Worm (Caenorhabditis elegans) whole organism, young adult: ENCODE measurements around the gene frpr-3.

Experiments
- B0336.3 ChIP-seq: fragments of 200-800 bp; sonication (Bioruptor generic); IDR thresholded peaks from 2 replicates; pipeline ENCODE4 v1.3.6; 2022; ENCODE audit warnings: missing genetic modification characterization, missing compliant biosample characterization
- C06A6.2 ChIP-seq: fragments of 200-800 bp; sonication (Bioruptor generic); conservative IDR thresholded peaks from 2 replicates; pipeline ENCODE4 v1.3.6; 2022; ENCODE audit warnings: missing genetic modification characterization, missing compliant biosample characterization
- F22D6.2 ChIP-seq: sonication (generic microtip); optimal IDR thresholded peaks from 2 replicates; lab custom pipeline; 2016; ENCODE audit warnings: mild to moderate bottlenecking, missing genetic modification characterization, missing compliant biosample characterization
- F37B4.10 ChIP-seq: fragments of 200-800 bp; sonication (Bioruptor generic); IDR thresholded peaks from 2 replicates; pipeline ENCODE4 v1.3.6; 2022; ENCODE audit warnings: missing genetic modification characterization, missing compliant biosample characterization
- T07F8.4 ChIP-seq: sonication (generic microtip); optimal IDR thresholded peaks from 2 replicates; lab custom pipeline; 2016; ENCODE audit warnings: mild to moderate bottlenecking, missing genetic modification characterization, moderate library complexity, missing compliant biosample characterization
- Y53G8AR.9 ChIP-seq: fragments of 200-800 bp; sonication (Bioruptor generic); conservative IDR thresholded peaks from 2 replicates; pipeline ENCODE4 v1.3.6; 2022; ENCODE audit warnings: missing genetic modification reagents, missing genetic modification characterization, missing compliant biosample characterization
- Y56A3A.18 ChIP-seq: fragments of 200-800 bp; sonication (Bioruptor generic); IDR thresholded peaks from 2 replicates; pipeline ENCODE4 v1.3.6; 2022; ENCODE audit warnings: missing genetic modification reagents, missing genetic modification characterization, missing compliant biosample characterization
- Y79H2A.3 ChIP-seq: fragments of 200-800 bp; sonication (Bioruptor generic); conservative IDR thresholded peaks from 2 replicates; pipeline ENCODE4 v1.3.6; 2022; ENCODE audit warnings: missing genetic modification reagents, missing genetic modification characterization, missing compliant biosample characterization
- atf-7 ChIP-seq: sonication (generic microtip); optimal IDR thresholded peaks from 2 replicates; lab custom pipeline; 2017; ENCODE audit warnings: mild to moderate bottlenecking, missing genetic modification characterization, missing compliant biosample characterization
- athp-1 ChIP-seq: sonication (generic microtip); optimal IDR thresholded peaks from 2 replicates; lab custom pipeline; 2017; ENCODE audit warnings: mild to moderate bottlenecking, missing genetic modification characterization, missing compliant biosample characterization
- attf-3 ChIP-seq: fragments of 200-800 bp; sonication (Bioruptor generic); conservative IDR thresholded peaks from 2 replicates; pipeline ENCODE4 v1.3.6; 2022; ENCODE audit warnings: missing genetic modification reagents, missing genetic modification characterization, missing compliant biosample characterization
- cebp-1 ChIP-seq, 2 experiments: fragments of 200-800 bp in 1 of 2; sonication (Bioruptor generic) in 1 of 2; sonication (generic microtip) in 1 of 2; IDR thresholded peaks in 1 of 2; optimal IDR thresholded peaks in 1 of 2; 2 replicates each; pipeline versions ENCODE4 v1.3.6 to Lab custom; 2017 to 2022; ENCODE audit warnings: missing compliant biosample characterization in 2 of 2, missing genetic modification characterization in 2 of 2, mild to moderate bottlenecking in 1 of 2, missing genetic modification reagents in 1 of 2, moderate library complexity in 1 of 2
- ceh-100 ChIP-seq: fragments of 200-800 bp; sonication (Bioruptor generic); IDR thresholded peaks from 2 replicates; pipeline ENCODE4 v1.3.6; 2022; ENCODE audit warnings: missing genetic modification reagents, missing genetic modification characterization, missing compliant biosample characterization
- die-1 ChIP-seq: sonication (generic microtip); optimal IDR thresholded peaks from 2 replicates; lab custom pipeline; 2016; ENCODE audit warnings: missing genotype, mild to moderate bottlenecking, missing genetic modification characterization, missing compliant biosample characterization
- egl-18 ChIP-seq: fragments of 200-800 bp; sonication (Bioruptor generic); IDR thresholded peaks from 2 replicates; pipeline ENCODE4 v1.3.6; 2022; ENCODE audit warnings: missing genetic modification reagents, missing genetic modification characterization, missing compliant biosample characterization
- hmg-1.2 ChIP-seq: fragments of 200-800 bp; sonication (Bioruptor generic); IDR thresholded peaks from 2 replicates; pipeline ENCODE4 v1.3.6; 2022; ENCODE audit warnings: missing genetic modification reagents, missing genetic modification characterization, missing compliant biosample characterization
- let-607 ChIP-seq, 2 experiments: fragments of 200-800 bp in 1 of 2; sonication (Bioruptor generic) in 1 of 2; sonication (generic microtip) in 1 of 2; optimal IDR thresholded peaks; 2 replicates each; lab custom pipeline; 2016 to 2018; ENCODE audit warnings: mild to moderate bottlenecking in 2 of 2, missing compliant biosample characterization in 2 of 2, missing genetic modification characterization in 2 of 2, moderate library complexity in 2 of 2, missing genotype in 1 of 2
- lin-35 ChIP-seq, 3 experiments: fragments of 150-350 bp in 2 of 3; sonication (generic microtip) in 1 of 3; optimal IDR thresholded peaks; 2 replicates each; lab custom pipeline; 2014 to 2018; ENCODE audit warnings: missing biosample characterization in 3 of 3, missing genetic modification characterization in 3 of 3, missing genetic modification reagents in 3 of 3
- lin-54 ChIP-seq: fragments of 200-800 bp; sonication (Bioruptor generic); optimal IDR thresholded peaks from 2 replicates; lab custom pipeline; 2018; ENCODE audit warnings: mild to moderate bottlenecking, missing genetic modification characterization, missing compliant biosample characterization
- lsl-1 ChIP-seq: fragments of 200-800 bp; sonication (Bioruptor generic); optimal IDR thresholded peaks from 2 replicates; lab custom pipeline; 2018; ENCODE audit warnings: mild to moderate bottlenecking, missing genetic modification characterization, moderate library complexity, missing compliant biosample characterization
- lsy-27 ChIP-seq: sonication (generic microtip); optimal IDR thresholded peaks from 2 replicates; lab custom pipeline; 2017; ENCODE audit warnings: missing genetic modification characterization, mild to moderate bottlenecking, missing compliant biosample characterization, antibody characterized with exemption, missing genotype, borderline replicate concordance; ENCODE audit not compliant: insufficient read depth
- madf-8 ChIP-seq: fragments of 200-800 bp; sonication (Bioruptor generic); conservative IDR thresholded peaks from 2 replicates; pipeline ENCODE4 v1.3.6; 2022; ENCODE audit warnings: missing genetic modification reagents, missing genetic modification characterization, missing compliant biosample characterization
- nfya-1 ChIP-seq: sonication (generic microtip); optimal IDR thresholded peaks from 2 replicates; lab custom pipeline; 2017; ENCODE audit warnings: antibody characterized with exemption, missing compliant biosample characterization, missing genetic modification characterization, borderline replicate concordance; ENCODE audit not compliant: insufficient read depth
- nfyb-1 ChIP-seq: fragments of 200-800 bp; sonication (Bioruptor generic); IDR thresholded peaks from 2 replicates; pipeline ENCODE4 v1.3.6; 2022; ENCODE audit warnings: missing genetic modification reagents, missing genetic modification characterization, missing compliant biosample characterization
- nhr-179 ChIP-seq: sonication (generic microtip); optimal IDR thresholded peaks from 2 replicates; lab custom pipeline; 2016; ENCODE audit warnings: mild to moderate bottlenecking, missing genetic modification characterization, missing compliant biosample characterization
- nhr-80 ChIP-seq: sonication (generic microtip); optimal IDR thresholded peaks from 2 replicates; lab custom pipeline; 2016; ENCODE audit warnings: missing genetic modification characterization, missing compliant biosample characterization
- nhr-90 ChIP-seq: sonication (generic microtip); optimal IDR thresholded peaks from 2 replicates; lab custom pipeline; 2016; ENCODE audit warnings: missing genotype, mild to moderate bottlenecking, missing genetic modification characterization, missing compliant biosample characterization
- pha-4 ChIP-seq: fragments of 150-350 bp; sonication (generic microtip); optimal IDR thresholded peaks from 2 replicates; lab custom pipeline; 2014; ENCODE audit warnings: missing biosample characterization, missing genetic modification reagents, missing genetic modification characterization
- repo-1 ChIP-seq: sonication (generic microtip); optimal IDR thresholded peaks from 2 replicates; lab custom pipeline; 2017; ENCODE audit warnings: mild to moderate bottlenecking, missing genetic modification characterization, missing compliant biosample characterization
- snpc-4 ChIP-seq, 5 experiments: fragments of 150-350 bp in 1 of 5; sonication (generic microtip) in 4 of 5; optimal IDR thresholded peaks; 2 replicates each; lab custom pipeline; 2014 to 2018; ENCODE audit warnings: missing genetic modification characterization in 5 of 5, missing biosample characterization in 3 of 5, antibody characterized with exemption in 2 of 5, mild to moderate bottlenecking in 2 of 5, missing compliant biosample characterization in 2 of 5, missing genotype in 2 of 5, moderate library complexity in 2 of 5, missing genetic modification reagents in 1 of 5
- unc-130 ChIP-seq: sonication (generic microtip); optimal IDR thresholded peaks from 2 replicates; lab custom pipeline; 2016; ENCODE audit warnings: missing genetic modification reagents, missing genetic modification characterization, missing compliant biosample characterization
- unc-62 ChIP-seq: fragments of 150-350 bp; optimal IDR thresholded peaks from 2 replicates; lab custom pipeline; 2014; ENCODE audit warnings: missing biosample characterization, missing genetic modification reagents, missing genetic modification characterization
- ztf-22 ChIP-seq: fragments of 200-800 bp; sonication (Bioruptor generic); optimal IDR thresholded peaks from 2 replicates; lab custom pipeline; 2018; ENCODE audit warnings: mild to moderate bottlenecking, missing genetic modification characterization, moderate library complexity, missing compliant biosample characterization
- ztf-28 ChIP-seq: fragments of 200-800 bp; sonication (Bioruptor generic); IDR thresholded peaks from 2 replicates; pipeline ENCODE4 v1.3.6; 2022; ENCODE audit warnings: missing genetic modification reagents, missing genetic modification characterization, missing compliant biosample characterization
- ztf-3 ChIP-seq: fragments of 200-800 bp; sonication (Bioruptor generic); optimal IDR thresholded peaks from 2 replicates; lab custom pipeline; 2018; ENCODE audit warnings: mild to moderate bottlenecking, missing genetic modification characterization, missing compliant biosample characterization

Gene frpr-3

DNA sequence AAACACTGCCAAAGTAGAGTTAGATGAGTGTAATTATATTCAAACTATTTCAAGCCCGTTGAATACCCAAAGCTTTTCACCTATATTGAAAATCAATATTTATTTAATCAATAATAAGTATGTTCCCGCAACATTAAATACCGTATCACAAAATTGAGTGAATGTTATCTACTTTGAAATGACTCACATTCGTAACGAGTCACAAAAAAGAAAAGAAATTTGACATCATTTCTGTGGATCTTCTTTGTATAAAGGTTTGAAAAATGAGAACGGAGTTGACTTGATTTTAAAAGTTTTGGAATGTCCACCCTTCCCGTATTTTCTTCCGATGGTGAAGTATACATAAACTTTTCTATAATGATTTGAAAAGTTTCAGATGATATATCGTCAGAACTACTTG is 35.7 kb upstream of the frpr-3 start, which contains the start of gene srr-10:
srr-10 (plus strand) TSS at position 301 of the 400 bp plus-strand sequence.
- TF ChIP-seq hmg-1.2 (GFP tag; lab: Robert Waterston, UW) (no peak), lsy-27 (tag; lab: Kevin White, UChicago) (no peak), ztf-3 (GFP tag; lab: Kevin White, UChicago) (no peak), egl-18 (GFP tag; lab: Robert Waterston, UW) (no peak), nfyb-1 (GFP tag; lab: Robert Waterston, UW) (no peak), lsl-1 (no peak)

DNA sequence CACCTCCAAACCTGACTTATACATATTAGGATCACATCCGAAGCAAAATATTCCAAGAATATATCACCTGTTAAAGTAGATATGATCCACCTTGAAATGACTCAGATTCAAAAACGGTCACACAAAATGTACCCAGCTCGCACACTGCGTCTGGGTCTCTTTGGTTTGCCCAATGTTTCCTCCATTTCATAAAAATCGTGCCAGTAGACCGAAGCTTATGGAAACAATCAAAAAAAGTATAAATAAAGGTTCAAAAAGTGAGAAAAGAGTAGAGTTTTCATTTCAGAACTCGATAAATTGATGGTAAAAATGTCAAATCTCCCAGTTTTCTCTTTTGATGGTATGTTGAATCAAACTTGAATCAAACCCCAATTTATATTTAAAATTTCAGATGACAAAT is 33.4 kb upstream of the frpr-3 start, which contains the start of gene srr-9:
srr-9 (plus strand) TSS at position 301 of the 400 bp plus-strand sequence.
- TF ChIP-seq unc-130 (GFP tag; lab: Kevin White, UChicago) = no peak
- TF ChIP-seq hmg-1.2 (GFP tag; lab: Robert Waterston, UW) = 0 out of 2 replicates have a peak, but pooled peaks have one; percentile 10

DNA sequence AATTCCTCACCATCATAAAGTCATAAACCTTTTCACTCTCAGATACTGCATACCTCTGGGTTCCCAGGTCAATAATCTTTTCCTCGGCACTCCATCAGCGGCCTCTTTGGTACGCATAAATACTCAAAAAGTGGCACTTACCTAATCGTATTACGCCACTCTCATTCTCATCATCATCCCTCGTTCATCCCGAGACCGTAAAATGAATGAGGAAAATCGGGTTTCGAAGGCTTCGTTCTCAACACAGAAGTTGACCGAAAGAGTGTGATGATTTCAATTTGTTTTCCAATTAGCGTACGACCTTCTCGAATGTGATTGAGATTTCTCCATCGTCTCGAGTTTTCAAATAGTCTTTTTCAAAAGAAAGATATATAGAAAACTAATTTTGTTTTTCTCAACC is 31.1 kb upstream of the frpr-3 start:
- no peak for TF ChIP-seq athp-1 (tag; lab: Kevin White, UChicago)
- TF ChIP-seq nhr-179 = no peak
- no peak for TF ChIP-seq F22D6.2 (tag; lab: Kevin White, UChicago)
- no peak for TF ChIP-seq unc-62 (GFP tag; lab: Kevin White, UChicago)
- no peak for TF ChIP-seq cebp-1 (GFP tag; IDR thresholded peaks at IDR 0.05; lab: Robert Waterston, UW)
- no peak for TF ChIP-seq cebp-1 (tag; optimal IDR thresholded peaks at IDR 0.05; lab: Kevin White, UChicago)
- TF ChIP-seq nfya-1 (tag; lab: Kevin White, UChicago) = no peak
- TF ChIP-seq ztf-3 (GFP tag; lab: Kevin White, UChicago) = no peak
- no peak for TF ChIP-seq Y53G8AR.9
- TF ChIP-seq madf-8 (GFP tag; lab: Robert Waterston, UW) = no peak
- TF ChIP-seq attf-3 (GFP tag; lab: Robert Waterston, UW) = no peak
- no peak for TF ChIP-seq ceh-100 (GFP tag; lab: Robert Waterston, UW)
- TF ChIP-seq lsl-1 = no peak
- TF ChIP-seq T07F8.4 (tag; lab: Kevin White, UChicago) = no peak
- TF ChIP-seq lin-35 (GFP tag; optimal IDR thresholded peaks at IDR 0.05; lab: Kevin White, UChicago) = no peak
- TF ChIP-seq, all 124 proteins: peak for 0

DNA sequence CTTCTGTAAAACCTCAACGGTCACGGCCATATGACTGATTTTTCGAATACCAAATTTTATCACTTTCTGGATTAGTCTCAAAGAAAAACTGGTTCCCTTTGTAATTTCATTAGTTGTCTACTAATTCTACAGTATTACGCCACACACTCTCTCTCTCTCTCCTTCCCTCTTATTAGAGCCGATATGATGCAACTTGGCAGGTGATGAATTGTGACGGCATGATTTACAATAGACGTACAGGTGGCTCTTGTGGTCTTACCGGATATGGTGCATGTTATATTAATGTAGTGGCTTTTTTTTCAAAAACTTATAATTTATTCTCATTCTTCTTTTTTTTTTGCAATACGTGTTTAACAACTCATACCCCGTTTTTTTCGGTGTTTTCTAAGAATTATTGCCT is 29.1 kb upstream of the frpr-3 start:
- no peak for TF ChIP-seq nfyb-1 (GFP tag; lab: Robert Waterston, UW)
- TF ChIP-seq Y56A3A.18 (GFP tag; lab: Robert Waterston, UW) = no peak
- TF ChIP-seq nfya-1 (tag; lab: Kevin White, UChicago) = no peak
- no peak for TF ChIP-seq nhr-179
- no peak for TF ChIP-seq F22D6.2 (tag; lab: Kevin White, UChicago)
- no peak for TF ChIP-seq pha-4 (tag; lab: Kevin White, UChicago)
- TF ChIP-seq, all 124 proteins: peak for 0

DNA sequence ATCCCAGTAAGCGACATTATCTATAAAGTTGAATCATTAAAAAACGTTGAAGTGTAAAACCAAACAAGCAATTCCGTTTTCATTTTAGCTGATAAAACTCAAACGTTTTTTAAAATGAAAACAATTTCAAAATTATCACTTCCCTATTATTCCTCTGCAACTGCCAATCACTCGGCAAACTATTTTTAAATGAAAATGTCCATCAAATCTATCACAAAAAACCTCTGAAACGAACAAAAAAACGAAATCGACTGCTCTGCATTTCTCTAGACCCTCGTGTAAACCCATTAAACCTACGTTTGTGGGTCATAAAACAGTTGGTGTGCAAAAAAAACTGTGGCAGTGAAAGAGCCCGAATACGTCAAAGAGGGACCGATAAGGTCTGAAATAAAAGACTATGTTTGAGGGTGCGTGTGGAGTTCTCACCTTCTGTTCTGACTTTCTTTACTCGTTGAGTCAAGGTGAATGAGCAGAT is 28.5 kb upstream of the frpr-3 start, which contains the start of gene fbxl-5:
fbxl-5 (plus strand) TSS at position 425 of the 475 bp plus-strand sequence.
- TF ChIP-seq die-1 (tag; lab: Kevin White, UChicago) = no peak
- TF ChIP-seq cebp-1 (GFP tag; IDR thresholded peaks at IDR 0.05; lab: Robert Waterston, UW) = no peak
- TF ChIP-seq cebp-1 (tag; optimal IDR thresholded peaks at IDR 0.05; lab: Kevin White, UChicago) = peak; percentile 36
- TF ChIP-seq nhr-80 (tag; lab: Kevin White, UChicago) = peak; percentile 78
- TF ChIP-seq let-607 (tag; optimal IDR thresholded peaks at IDR 0.05; lab: Kevin White, UChicago) = peak; percentile 33 to 60
- no peak for TF ChIP-seq ztf-28 (GFP tag; lab: Robert Waterston, UW)
- peak; percentile 27 for TF ChIP-seq ztf-22

DNA sequence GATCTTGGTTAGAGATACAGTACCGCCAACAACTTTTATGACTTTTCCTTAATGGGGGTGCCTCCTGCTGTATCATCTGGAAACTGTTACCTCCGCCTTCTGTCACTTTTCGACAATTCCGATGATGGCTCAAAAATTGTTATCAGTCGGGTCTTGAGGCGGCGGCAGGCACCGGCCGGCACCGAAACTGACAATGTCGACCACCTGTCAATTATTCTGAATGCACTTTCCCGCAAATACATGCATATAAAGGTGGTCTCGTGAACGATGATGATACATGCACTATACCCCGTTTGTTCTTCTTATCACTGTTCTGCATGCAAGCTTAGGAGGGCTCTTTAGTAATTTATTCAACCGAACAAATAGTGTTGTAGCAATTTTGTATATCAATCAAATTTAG is 27.0 kb upstream of the frpr-3 start:
- TF ChIP-seq let-607 (tag; optimal IDR thresholded peaks at IDR 0.05; lab: Kevin White, UChicago) (peak; percentile 89 to 91), Y56A3A.18 (GFP tag; lab: Robert Waterston, UW) (no peak), repo-1 (tag; lab: Kevin White, UChicago) (peak; percentile 54), atf-7 (tag; lab: Kevin White, UChicago) (peak; percentile 72), F22D6.2 (tag; lab: Kevin White, UChicago) (no peak), B0336.3 (GFP tag; lab: Robert Waterston, UW) (0 out of 2 replicates have a peak, but pooled peaks have one; percentile 33), lin-54 (peak; percentile 25), C06A6.2 (no peak; the same call in 1 of the 2 replicates), F37B4.10 (GFP tag; lab: Robert Waterston, UW) (no peak), cebp-1 (GFP tag; IDR thresholded peaks at IDR 0.05; lab: Robert Waterston, UW) (no peak; the same call in 1 of the 2 replicates), cebp-1 (tag; optimal IDR thresholded peaks at IDR 0.05; lab: Kevin White, UChicago) (peak; percentile 68), Y79H2A.3 (GFP tag; lab: Robert Waterston, UW) (no peak), ztf-22 (peak; percentile 93), snpc-4 (GFP tag; optimal IDR thresholded peaks at IDR 0.05; lab: Kevin White, UChicago) (no peak), snpc-4 (tag; optimal IDR thresholded peaks at IDR 0.05; lab: Kevin White, UChicago) (peak in 2 of 4 experiments; percentile 9 to 45), nhr-90 (tag; lab: Kevin White, UChicago) (peak; percentile 3)
